Worm (Caenorhabditis elegans) whole organism, L4 larva: Measurements from ENCODE around the gene egg-3.

Source experiments
- F44E2.7 ChIP-seq: fragments of 200-800 bp; sonication (Bioruptor generic); IDR thresholded peaks from 2 replicates; pipeline ENCODE4 v2.1.2; 2022; ENCODE audit warnings: missing genetic modification characterization, missing compliant biosample characterization
- R02D3.7 ChIP-seq: fragments of 150-350 bp; sonication (generic microtip); optimal IDR thresholded peaks from 3 replicates; lab custom pipeline; 2014; ENCODE audit warnings: missing biosample characterization, missing genetic modification characterization
- Y105C5A.15 ChIP-seq: fragments of 200-800 bp; sonication (Bioruptor generic); IDR thresholded peaks from 2 replicates; pipeline ENCODE4 v1.3.6; 2022; ENCODE audit warnings: missing genetic modification characterization, missing compliant biosample characterization
- Y48G9A.11 ChIP-seq: fragments of 200-800 bp; sonication (Bioruptor generic); IDR thresholded peaks from 2 replicates; pipeline ENCODE4 v1.3.6; 2022; ENCODE audit warnings: missing genetic modification reagents, missing genetic modification characterization, missing compliant biosample characterization
- Y5F2A.4 ChIP-seq: fragments of 200-800 bp; sonication (Bioruptor generic); optimal IDR thresholded peaks from 2 replicates; lab custom pipeline; 2018; ENCODE audit warnings: mild to moderate bottlenecking, missing genetic modification characterization, missing compliant biosample characterization
- ZK546.5 ChIP-seq, 2 experiments: sonication (generic microtip); optimal IDR thresholded peaks; 2 replicates each; lab custom pipeline; 2017; ENCODE audit warnings: missing biosample characterization in 2 of 2, missing genetic modification characterization in 2 of 2
- aha-1 ChIP-seq: fragments of 150-350 bp; peaks from one replicate; lab custom pipeline; 2014; ENCODE audit warnings: missing biosample characterization, missing genetic modification characterization
- ama-1 ChIP-seq: fragments of 150-350 bp; optimal IDR thresholded peaks from 2 replicates; lab custom pipeline; 2014; ENCODE audit warnings: inconsistent platforms, mixed read lengths
- ceh-20 ChIP-seq: fragments of 200-800 bp; sonication (Bioruptor generic); IDR thresholded peaks from 2 replicates; pipeline ENCODE4 v1.3.6; 2022; ENCODE audit warnings: missing genetic modification reagents, missing genetic modification characterization, missing compliant biosample characterization
- ceh-44 ChIP-seq: fragments of 200-800 bp; sonication (Bioruptor generic); IDR thresholded peaks from 2 replicates; pipeline ENCODE4 v1.3.6; 2022; ENCODE audit warnings: missing genetic modification reagents, missing genetic modification characterization, missing compliant biosample characterization
- cey-2 ChIP-seq: sonication (generic microtip); optimal IDR thresholded peaks from 3 replicates; lab custom pipeline; 2017; ENCODE audit warnings: missing genetic modification characterization, mild to moderate bottlenecking, missing compliant biosample characterization, antibody characterized with exemption, borderline replicate concordance; ENCODE audit not compliant: insufficient read depth
- ctbp-1 ChIP-seq: fragments of 200-800 bp; sonication (Bioruptor generic); IDR thresholded peaks from 2 replicates; pipeline ENCODE4 v1.3.6; 2022; ENCODE audit warnings: missing genetic modification reagents, missing genetic modification characterization, missing compliant biosample characterization
- daf-12 ChIP-seq: fragments of 150-350 bp; optimal IDR thresholded peaks from 2 replicates; lab custom pipeline; 2014; ENCODE audit warnings: missing biosample characterization, missing genetic modification reagents, missing genetic modification characterization
- daf-16 ChIP-seq, 3 experiments: sonication (generic microtip); optimal IDR thresholded peaks; 2 replicates each; lab custom pipeline; 2016 to 2017; ENCODE audit warnings: missing genetic modification characterization in 3 of 3, missing genetic modification reagents in 3 of 3, mild to moderate bottlenecking in 2 of 3, missing compliant biosample characterization in 2 of 3, missing biosample characterization in 1 of 3, moderate library complexity in 1 of 3
- dmd-8 ChIP-seq: fragments of 200-800 bp; sonication (Bioruptor generic); IDR thresholded peaks from 2 replicates; pipeline ENCODE4 v1.3.6; 2022; ENCODE audit warnings: missing genetic modification characterization, missing compliant biosample characterization
- dmd-9 ChIP-seq: fragments of 200-800 bp; sonication (Bioruptor generic); IDR thresholded peaks from 2 replicates; pipeline ENCODE4 v1.3.6; 2022; ENCODE audit warnings: missing genetic modification reagents, missing genetic modification characterization, missing compliant biosample characterization
- egl-27 ChIP-seq: sonication (generic microtip); optimal IDR thresholded peaks from 3 replicates; lab custom pipeline; 2017; ENCODE audit warnings: missing biosample characterization, missing genetic modification reagents, missing genetic modification characterization
- gei-8 ChIP-seq: fragments of 200-800 bp; sonication (Bioruptor generic); optimal IDR thresholded peaks from 2 replicates; lab custom pipeline; 2018; ENCODE audit warnings: mild to moderate bottlenecking, missing genetic modification characterization, missing compliant biosample characterization
- hlh-11 ChIP-seq: fragments of 200-800 bp; sonication (Bioruptor generic); optimal IDR thresholded peaks from 2 replicates; lab custom pipeline; 2018; ENCODE audit warnings: mild to moderate bottlenecking, missing genetic modification characterization, missing compliant biosample characterization
- hmg-1.1 ChIP-seq: fragments of 200-800 bp; sonication (Bioruptor generic); IDR thresholded peaks from 2 replicates; pipeline ENCODE4 v1.3.6; 2022; ENCODE audit warnings: missing genetic modification reagents, missing genetic modification characterization, missing compliant biosample characterization
- lin-1 ChIP-seq: fragments of 200-800 bp; sonication (Bioruptor generic); IDR thresholded peaks from 2 replicates; pipeline ENCODE4 v1.3.6; 2022; ENCODE audit warnings: missing genetic modification reagents, missing genetic modification characterization, missing compliant biosample characterization
- lin-15B ChIP-seq: fragments of 150-350 bp; sonication (generic microtip); optimal IDR thresholded peaks from 3 replicates; lab custom pipeline; 2014; ENCODE audit warnings: missing biosample characterization, missing genetic modification characterization
- lin-29 ChIP-seq: fragments of 200-800 bp; sonication (Bioruptor generic); IDR thresholded peaks from 2 replicates; pipeline ENCODE4 v1.3.6; 2022; ENCODE audit warnings: missing genetic modification reagents, missing genetic modification characterization, missing compliant biosample characterization
- lin-38 ChIP-seq: fragments of 200-800 bp; sonication (Bioruptor generic); IDR thresholded peaks from 2 replicates; pipeline ENCODE4 v1.3.6; 2022; ENCODE audit warnings: missing genetic modification reagents, missing genetic modification characterization, missing compliant biosample characterization
- lir-3 ChIP-seq: sonication (generic microtip); optimal IDR thresholded peaks from 2 replicates; lab custom pipeline; 2016; ENCODE audit warnings: mild to moderate bottlenecking, missing genetic modification characterization, missing compliant biosample characterization
- lsy-2 ChIP-seq, 2 experiments: fragments of 150-350 bp in 1 of 2; sonication (generic microtip) in 1 of 2; optimal IDR thresholded peaks; 2 replicates each; lab custom pipeline; 2014 to 2017; ENCODE audit warnings: missing biosample characterization in 2 of 2, missing genetic modification characterization in 2 of 2
- madf-5 ChIP-seq, 2 experiments: fragments of 200-800 bp; sonication (Bioruptor generic); IDR thresholded peaks; 2 replicates each; pipeline ENCODE4 v1.3.6; 2022; ENCODE audit warnings: missing compliant biosample characterization in 2 of 2, missing genetic modification characterization in 2 of 2
- madf-9 ChIP-seq: fragments of 200-800 bp; sonication (Bioruptor generic); conservative IDR thresholded peaks from 2 replicates; pipeline ENCODE4 v1.3.6; 2022; ENCODE audit warnings: missing genetic modification reagents, missing genetic modification characterization, missing compliant biosample characterization
- mdt-29 ChIP-seq: fragments of 200-800 bp; sonication (Bioruptor generic); IDR thresholded peaks from 2 replicates; pipeline ENCODE4 v1.3.6; 2022; ENCODE audit warnings: missing genetic modification reagents, missing genetic modification characterization, missing compliant biosample characterization
- mep-1 ChIP-seq: fragments of 150-350 bp; sonication (generic microtip); optimal IDR thresholded peaks from 3 replicates; lab custom pipeline; 2014; ENCODE audit warnings: missing biosample characterization, missing genetic modification characterization
- nhr-11 ChIP-seq: fragments of 150-350 bp; optimal IDR thresholded peaks from 2 replicates; lab custom pipeline; 2014; ENCODE audit warnings: missing biosample characterization, missing genetic modification characterization
- nhr-111 ChIP-seq: fragments of 200-800 bp; sonication (Bioruptor generic); optimal IDR thresholded peaks from 2 replicates; lab custom pipeline; 2018; ENCODE audit warnings: mild to moderate bottlenecking, missing genetic modification characterization, missing compliant biosample characterization
- nhr-237 ChIP-seq: sonication (generic microtip); optimal IDR thresholded peaks from 2 replicates; lab custom pipeline; 2017; ENCODE audit warnings: missing biosample characterization, missing genetic modification characterization
- nhr-25 ChIP-seq: sonication (generic microtip); optimal IDR thresholded peaks from 2 replicates; lab custom pipeline; 2017; ENCODE audit warnings: missing genetic modification characterization, mild to moderate bottlenecking, missing compliant biosample characterization, antibody characterized with exemption, moderate library complexity, borderline replicate concordance; ENCODE audit not compliant: insufficient read depth
- nhr-28 ChIP-seq: fragments of 150-350 bp; optimal IDR thresholded peaks from 2 replicates; lab custom pipeline; 2014; ENCODE audit warnings: missing biosample characterization, missing genetic modification characterization
- nhr-41 ChIP-seq: fragments of 200-800 bp; sonication (Bioruptor generic); IDR thresholded peaks from 2 replicates; pipeline ENCODE4 v1.3.6; 2022; ENCODE audit warnings: missing genetic modification reagents, missing genetic modification characterization, missing compliant biosample characterization
- nhr-42 ChIP-seq: fragments of 200-800 bp; sonication (Bioruptor generic); IDR thresholded peaks from 2 replicates; pipeline ENCODE4 v1.3.6; 2022; ENCODE audit warnings: missing genetic modification characterization, missing compliant biosample characterization
- nhr-48 ChIP-seq: sonication (generic microtip); optimal IDR thresholded peaks from 2 replicates; lab custom pipeline; 2016; ENCODE audit warnings: mild to moderate bottlenecking, missing genetic modification characterization, missing compliant biosample characterization
- nhr-76 ChIP-seq: fragments of 150-350 bp; optimal IDR thresholded peaks from 2 replicates; lab custom pipeline; 2014; ENCODE audit warnings: missing biosample characterization, missing genetic modification characterization
- pha-4 ChIP-seq, 2 experiments: fragments of 150-350 bp in 1 of 2; fragments of 200-800 bp in 1 of 2; sonication (Bioruptor generic) in 1 of 2; IDR thresholded peaks in 1 of 2; optimal IDR thresholded peaks in 1 of 2; 2 replicates each; pipeline versions ENCODE4 v1.3.6 to Lab custom; 2014 to 2022; ENCODE audit warnings: missing genetic modification characterization in 2 of 2, missing genetic modification reagents in 2 of 2, missing biosample characterization in 1 of 2, missing compliant biosample characterization in 1 of 2
- skn-1 ChIP-seq: fragments of 150-350 bp; optimal IDR thresholded peaks from 2 replicates; lab custom pipeline; 2014; ENCODE audit warnings: missing biosample characterization, missing genetic modification characterization
- tra-1 ChIP-seq: fragments of 200-800 bp; sonication (Bioruptor generic); IDR thresholded peaks from 2 replicates; pipeline ENCODE4 v1.3.6; 2022; ENCODE audit warnings: missing genetic modification reagents, missing genetic modification characterization, missing compliant biosample characterization
- unc-130 ChIP-seq: sonication (generic microtip); optimal IDR thresholded peaks from 2 replicates; lab custom pipeline; 2016; ENCODE audit warnings: missing genetic modification reagents, missing genetic modification characterization, missing compliant biosample characterization
- unc-62 ChIP-seq, 3 experiments: fragments of 150-350 bp in 1 of 3; sonication (generic microtip); optimal IDR thresholded peaks in 2 of 3; peaks in 1 of 3; 1 replicate in 1 of 3; 2 replicates in 2 of 3; lab custom pipeline; 2014 to 2017; ENCODE audit warnings: missing biosample characterization in 3 of 3, missing genetic modification characterization in 3 of 3, missing genetic modification reagents in 3 of 3, missing genotype in 1 of 3
- zip-11 ChIP-seq: fragments of 200-800 bp; sonication (Bioruptor generic); IDR thresholded peaks from 2 replicates; pipeline ENCODE4 v1.3.6; 2022; ENCODE audit warnings: missing genetic modification characterization, missing compliant biosample characterization

Gene egg-3

ce11 chrII:10872541-10872940, 11.7 kb downstream of the egg-3 start, which contains the start of the genes cyn-4 and copz-1 (continued):
- TF ChIP-seq ceh-44 (GFP tag; lab: Robert Waterston, UW) (0 out of 2 replicates have a peak, but pooled peaks have one; percentile 30), nhr-41 (GFP tag; lab: Robert Waterston, UW) (no peak), madf-5 (GFP tag; IDR thresholded peaks at IDR 0.05; lab: Robert Waterston, UW) (no peak), nhr-111 (GFP tag; lab: Kevin White, UChicago) (no peak), daf-12 (no peak), R02D3.7 (tag; lab: Kevin White, UChicago) (peak; percentile 92), mdt-29 (GFP tag; lab: Robert Waterston, UW) (no peak), mep-1 (peak; percentile 57), lin-15B (tag; lab: Kevin White, UChicago) (no peak), unc-130 (GFP tag; lab: Kevin White, UChicago) (peak; percentile 92), tra-1 (GFP tag; lab: Robert Waterston, UW) (no peak), skn-1 (tag; lab: Kevin White, UChicago) (no peak), gei-8 (no peak), zip-11 (no peak), lir-3 (tag; lab: Kevin White, UChicago) (no peak), lin-29 (GFP tag; lab: Robert Waterston, UW) (no peak), dmd-9 (GFP tag; lab: Robert Waterston, UW) (no peak), ceh-20 (GFP tag; lab: Robert Waterston, UW) (no peak), nhr-76 (no peak), hmg-1.1 (GFP tag; lab: Robert Waterston, UW) (0 out of 2 replicates have a peak, but pooled peaks have one; percentile 36), ctbp-1 (GFP tag; lab: Robert Waterston, UW) (no peak), madf-9 (no peak)

- TF ChIP-seq ama-1 (lab: Kevin White, UChicago): peak; percentile 35
- TF ChIP-seq lin-38 (GFP tag; lab: Robert Waterston, UW): peak; percentile 41; the same call in 1 of the 2 replicates
- TF ChIP-seq aha-1 (tag; lab: Kevin White, UChicago): peak; percentile 57
- peak in 1 of 2 experiments; percentile 25 for TF ChIP-seq lsy-2 (tag; optimal IDR thresholded peaks at IDR 0.05; lab: Kevin White, UChicago)
- TF ChIP-seq lin-1 (GFP tag; lab: Robert Waterston, UW): no peak
- TF ChIP-seq nhr-48 (tag; lab: Kevin White, UChicago): peak; percentile 15
- no peak for TF ChIP-seq ZK546.5 (tag; optimal IDR thresholded peaks at IDR 0.05; lab: Kevin White, UChicago)
These were observed 13.5 kb downstream of the egg-3 start for ce11 chrII:10870698-10871097.

- TF ChIP-seq cey-2 (tag; lab: Kevin White, UChicago): no peak
- TF ChIP-seq dmd-9 (GFP tag; lab: Robert Waterston, UW): peak; percentile 93
- TF ChIP-seq ctbp-1 (GFP tag; lab: Robert Waterston, UW): peak; percentile 97
- peak; percentile 78 for TF ChIP-seq Y48G9A.11
- peak; percentile 87 for TF ChIP-seq nhr-28 (tag; lab: Kevin White, UChicago)
- TF ChIP-seq unc-130 (GFP tag; lab: Kevin White, UChicago): peak; percentile 70
- TF ChIP-seq nhr-11 (tag; lab: Kevin White, UChicago): peak; percentile 93
- peak; percentile 42 to 91 for TF ChIP-seq daf-16 (GFP tag; optimal IDR thresholded peaks at IDR 0.05; lab: Kevin White, UChicago)
- peak; percentile 60 for TF ChIP-seq daf-16 (tag; optimal IDR thresholded peaks at IDR 0.05; lab: Kevin White, UChicago)
- TF ChIP-seq unc-62 (GFP tag; optimal IDR thresholded peaks at IDR 0.05 in 1 of 2; lab: Kevin White, UChicago): peak in 1 of 2 experiments; percentile 58
- TF ChIP-seq unc-62 (tag; optimal IDR thresholded peaks at IDR 0.05; lab: Kevin White, UChicago): no peak
- TF ChIP-seq nhr-48 (tag; lab: Kevin White, UChicago): peak; percentile 90
- TF ChIP-seq aha-1 (tag; lab: Kevin White, UChicago): peak; percentile 96
- peak; percentile 95 for TF ChIP-seq hlh-11
- TF ChIP-seq ama-1 (lab: Kevin White, UChicago): peak; percentile 54
- TF ChIP-seq Y5F2A.4 (GFP tag; lab: Kevin White, UChicago): peak; percentile 60
- no peak for TF ChIP-seq F44E2.7
- peak; percentile 1 for TF ChIP-seq nhr-237
- peak; percentile 49 for TF ChIP-seq nhr-25 (tag; lab: Kevin White, UChicago)
- TF ChIP-seq nhr-76: peak; percentile 35
- TF ChIP-seq nhr-42: peak; percentile 94
- TF ChIP-seq dmd-8: peak; percentile 70; the same call in 1 of the 2 replicates
- TF ChIP-seq pha-4 (GFP tag; IDR thresholded peaks at IDR 0.05; lab: Robert Waterston, UW): peak; percentile 96
- no peak for TF ChIP-seq pha-4 (tag; optimal IDR thresholded peaks at IDR 0.05; lab: Kevin White, UChicago)
- TF ChIP-seq Y105C5A.15 (GFP tag; lab: Robert Waterston, UW): peak; percentile 56; the same call in 1 of the 2 replicates
- no peak for TF ChIP-seq egl-27 (tag; lab: Kevin White, UChicago)
These were observed 15.5 kb downstream of the egg-3 start, which contains the start of the genes gmps-1 and cap-2 for ce11 chrII:10868670-10869246. Gene gmps-1, minus strand, starts transcription at chrII:10868720. Gene cap-2, plus strand, starts transcription at chrII:10869196.
